Worm (Caenorhabditis elegans): ENCODE results near the gene F16B3.3.
A peak's percentile ranks its signal among the peaks of the same experiment; 100 is the strongest.

DNA sequence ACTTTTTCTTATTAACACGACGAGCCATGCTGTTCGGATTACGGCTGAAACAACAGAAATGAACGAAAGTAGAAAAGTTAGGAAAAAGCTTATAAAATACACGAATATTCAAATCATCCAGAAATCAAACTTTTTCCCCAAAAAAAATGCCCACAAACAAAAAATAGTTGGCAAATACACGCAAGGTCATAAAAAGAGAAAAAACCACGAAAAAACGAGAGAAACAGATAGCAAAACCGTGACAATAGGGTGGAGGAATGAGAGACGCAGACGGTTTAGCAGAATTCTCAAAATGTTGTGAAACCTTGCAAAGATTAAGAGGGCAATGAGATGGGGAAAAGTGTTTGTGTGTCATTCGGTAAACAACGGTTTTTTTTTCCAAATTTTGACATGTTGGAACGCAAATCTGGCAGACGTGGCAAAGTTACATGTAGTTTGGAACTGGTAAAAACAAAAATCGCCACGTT lies 32.0 kb downstream of the F16B3.3 start, which contains the start of gene tank-1:
- no peak for TF ChIP-seq ces-1 (GFP tag; optimal IDR thresholded peaks at IDR 0.05)
- no peak for TF ChIP-seq nhr-11 (tag; optimal IDR thresholded peaks at IDR 0.05)
- TF ChIP-seq egl-27 (tag; optimal IDR thresholded peaks at IDR 0.05), result no peak
- no peak for TF ChIP-seq tra-1 (GFP tag; IDR thresholded peaks at IDR 0.05)
- TF ChIP-seq nhr-28 (tag; optimal IDR thresholded peaks at IDR 0.05), result peak; percentile 34
- no peak for TF ChIP-seq R02D3.7 (tag; optimal IDR thresholded peaks at IDR 0.05)
